Fruit fly (Drosophila melanogaster) whole organism, embryonic: ENCODE measurements around the gene RpS30.

Source experiments
- B-H2 ChIP-seq: fragments of 200-800 bp; sonication (Bioruptor generic); optimal IDR thresholded peaks from 2 replicates; lab custom pipeline; 2018; ENCODE audit warnings: missing biosample characterization, mild to moderate bottlenecking, missing genetic modification characterization
- Bdp1 ChIP-seq: fragments of 200-800 bp; sonication (Bioruptor generic); optimal IDR thresholded peaks from 3 replicates; lab custom pipeline; 2016; ENCODE audit warnings: missing biosample characterization, missing genetic modification characterization
- CG11398 ChIP-seq: fragments of 200-800 bp; sonication (Bioruptor generic); optimal IDR thresholded peaks from 2 replicates; lab custom pipeline; 2016; ENCODE audit warnings: missing biosample characterization, missing genetic modification characterization
- CG11723 ChIP-seq: fragments of 200-800 bp; sonication (Bioruptor generic); optimal IDR thresholded peaks from 2 replicates; lab custom pipeline; 2017; ENCODE audit warnings: missing biosample characterization, mild to moderate bottlenecking, missing genetic modification characterization
- CG13123 ChIP-seq: fragments of 200-800 bp; sonication (Bioruptor generic); optimal IDR thresholded peaks from 2 replicates; lab custom pipeline; 2016; ENCODE audit warnings: missing biosample characterization, missing genetic modification characterization
- CG13894 ChIP-seq: fragments of 200-800 bp; sonication (Bioruptor generic); optimal IDR thresholded peaks from 3 replicates; lab custom pipeline; 2018; ENCODE audit warnings: missing biosample characterization, mild to moderate bottlenecking, missing genetic modification characterization, moderate library complexity
- CG16813 ChIP-seq: fragments of 200-800 bp; sonication (Bioruptor generic); IDR thresholded peaks from 3 replicates; pipeline ENCODE4 v1.3.6; 2022; ENCODE audit warnings: missing biosample characterization, missing genetic modification characterization; ENCODE audit not compliant: partially characterized antibody
- CG32772 ChIP-seq: fragments of 200-800 bp; sonication (Bioruptor generic); IDR thresholded peaks from 2 replicates; pipeline ENCODE4 v1.3.6; 2022; ENCODE audit warnings: missing biosample characterization, missing genetic modification characterization
- CG42726 ChIP-seq: fragments of 200-800 bp; sonication (Bioruptor generic); IDR thresholded peaks from 2 replicates; pipeline ENCODE4 v1.3.6; 2022; ENCODE audit warnings: missing biosample characterization, missing genetic modification characterization; ENCODE audit not compliant: partially characterized antibody
- CG6791 ChIP-seq: fragments of 200-800 bp; sonication (Bioruptor generic); IDR thresholded peaks from 3 replicates; pipeline ENCODE4 v1.3.6; 2022; ENCODE audit warnings: missing biosample characterization, missing genetic modification characterization; ENCODE audit not compliant: partially characterized antibody
- CG7963 ChIP-seq: fragments of 200-800 bp; sonication (Bioruptor generic); IDR thresholded peaks from 3 replicates; pipeline ENCODE4 v1.3.6; 2022; ENCODE audit warnings: missing biosample characterization, missing genetic modification characterization; ENCODE audit not compliant: partially characterized antibody
- D19A ChIP-seq: fragments of 200-800 bp; optimal IDR thresholded peaks from 3 replicates; lab custom pipeline; 2019; ENCODE audit warnings: missing biosample characterization, mild to moderate bottlenecking, missing genetic modification characterization, moderate library complexity
- Doc2 ChIP-seq: fragments of 200-800 bp; sonication (Bioruptor generic); IDR thresholded peaks from 2 replicates; pipeline ENCODE4 v1.3.6; 2022; ENCODE audit warnings: missing biosample characterization, missing genetic modification characterization
- Opbp ChIP-seq: fragments of 200-800 bp; sonication (Bioruptor generic); IDR thresholded peaks from 3 replicates; pipeline ENCODE4 v1.3.6; 2022; ENCODE audit warnings: missing biosample characterization, missing genetic modification characterization; ENCODE audit not compliant: partially characterized antibody
- Optix ChIP-seq: fragments of 200-800 bp; sonication (Bioruptor generic); IDR thresholded peaks from 3 replicates; pipeline ENCODE4 v1.3.6; 2022; ENCODE audit warnings: missing biosample characterization, missing genetic modification characterization
- Scr ChIP-seq: fragments of 200-800 bp; sonication (Bioruptor generic); IDR thresholded peaks from 2 replicates; pipeline ENCODE4 v1.3.6; 2022; ENCODE audit warnings: missing biosample characterization, missing genetic modification characterization; ENCODE audit not compliant: partially characterized antibody
- Trl ChIP-seq, 3 experiments: fragments of >200 bp in 2 of 3; fragments of 200-800 bp in 1 of 3; sonication (Bioruptor generic) in 1 of 3; optimal IDR thresholded peaks; 2 replicates in 1 of 3; 3 replicates in 2 of 3; lab custom pipeline; 2016 to 2017; ENCODE audit warnings: missing biosample characterization in 1 of 3, missing genetic modification characterization in 1 of 3
- ab ChIP-seq: fragments of 200-800 bp; sonication (Bioruptor generic); optimal IDR thresholded peaks from 2 replicates; lab custom pipeline; 2016; ENCODE audit warnings: missing biosample characterization, missing genetic modification characterization
- abd-A ChIP-seq: fragments of 200-800 bp; sonication (Bioruptor generic); optimal IDR thresholded peaks from 3 replicates; lab custom pipeline; 2019; ENCODE audit warnings: missing biosample characterization, mild to moderate bottlenecking, missing genetic modification characterization, moderate library complexity
- amos ChIP-seq: fragments of 200-800 bp; sonication (Bioruptor generic); IDR thresholded peaks from 2 replicates; pipeline ENCODE4 v1.3.6; 2022; ENCODE audit warnings: missing biosample characterization, missing genetic modification characterization; ENCODE audit not compliant: partially characterized antibody
- bbx ChIP-seq: fragments of 200-800 bp; sonication (Bioruptor generic); IDR thresholded peaks from 2 replicates; pipeline ENCODE4 v1.3.6; 2022; ENCODE audit warnings: missing biosample characterization, missing genetic modification characterization; ENCODE audit not compliant: partially characterized antibody
- bigmax ChIP-seq: fragments of 200-800 bp; sonication (Bioruptor generic); optimal IDR thresholded peaks from 2 replicates; lab custom pipeline; 2018; ENCODE audit warnings: missing biosample characterization, mild to moderate bottlenecking, missing genetic modification characterization
- ewg ChIP-seq: fragments of 200-800 bp; sonication (Bioruptor generic); optimal IDR thresholded peaks from 3 replicates; lab custom pipeline; 2017; ENCODE audit warnings: mild to moderate bottlenecking, missing biosample characterization, missing genetic modification reagents, missing genetic modification characterization
- insv ChIP-seq, 2 experiments: fragments of 200-800 bp; sonication (Bioruptor generic); optimal IDR thresholded peaks; 3 replicates each; lab custom pipeline; 2016 to 2018; ENCODE audit warnings: missing biosample characterization in 2 of 2, missing genetic modification characterization in 2 of 2
- lbe ChIP-seq: fragments of 200-800 bp; sonication (Bioruptor generic); optimal IDR thresholded peaks from 2 replicates; lab custom pipeline; 2016; ENCODE audit warnings: missing biosample characterization, mild to moderate bottlenecking, missing genetic modification characterization
- prd ChIP-seq, 3 experiments: fragments of >200 bp in 2 of 3; fragments of 200-800 bp in 1 of 3; sonication (Bioruptor generic) in 1 of 3; optimal IDR thresholded peaks in 2 of 3; IDR thresholded peaks in 1 of 3; 2 replicates in 2 of 3; 3 replicates in 1 of 3; pipeline versions ENCODE4 v1.3.6 to Lab custom; 2017 to 2022; ENCODE audit warnings: missing biosample characterization in 1 of 3, missing genetic modification characterization in 1 of 3
- sens-2 ChIP-seq: fragments of 200-800 bp; sonication (Bioruptor generic); IDR thresholded peaks from 2 replicates; pipeline ENCODE4 v1.3.6; 2022; ENCODE audit warnings: missing biosample characterization, missing genetic modification characterization
- sisA ChIP-seq: fragments of 200-800 bp; sonication (Bioruptor generic); IDR thresholded peaks from 2 replicates; pipeline ENCODE4 v1.3.6; 2022; ENCODE audit warnings: missing biosample characterization, missing genetic modification characterization
- slbo ChIP-seq: fragments of 200-800 bp; sonication (Bioruptor generic); IDR thresholded peaks from 2 replicates; pipeline ENCODE4 v1.3.6; 2022; ENCODE audit warnings: missing biosample characterization, missing genetic modification characterization
- tin ChIP-seq: fragments of 200-800 bp; sonication (Bioruptor generic); optimal IDR thresholded peaks from 3 replicates; lab custom pipeline; 2016; ENCODE audit warnings: missing biosample characterization, missing genetic modification characterization
- wek ChIP-seq: fragments of 200-800 bp; sonication (Bioruptor generic); optimal IDR thresholded peaks from 3 replicates; lab custom pipeline; 2018; ENCODE audit warnings: missing biosample characterization, mild to moderate bottlenecking, missing genetic modification characterization, moderate library complexity

Gene RpS30

dm6 chr3R:20866204-20866603, 15.9 kb downstream of the RpS30 start, which contains the start of gene KaiR1D (continued):
- TF ChIP-seq bigmax (no peak), D19A (no peak), ab (GFP tag; lab: Kevin White, UChicago) (no peak), sisA (no peak), Optix (no peak), CG32772 (GFP tag; lab: Robert Waterston, UW) (no peak)
- TF ChIP-seq, all 482 proteins: peak for 8

DNA sequence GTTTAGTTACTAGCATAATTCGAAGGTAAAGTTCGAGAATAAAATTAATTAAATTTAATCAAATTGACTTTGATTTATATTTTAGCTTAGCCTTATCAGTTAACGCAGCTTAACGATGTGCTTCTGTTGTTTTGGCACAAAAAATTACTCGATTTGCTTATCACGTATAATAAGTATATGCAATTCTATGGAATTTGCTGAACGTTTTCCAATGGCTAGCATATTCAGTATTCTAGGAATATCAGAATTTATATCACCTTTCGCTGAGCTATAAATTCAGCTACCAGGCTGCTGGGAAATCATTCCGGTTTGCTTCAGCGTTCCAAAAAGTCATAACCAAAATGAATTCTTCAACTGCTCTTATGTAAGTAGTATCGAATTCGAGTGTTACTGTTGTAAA, 20.4 kb downstream of the RpS30 start, which contains the start of gene TotA:
TotA (plus strand) TSS at position 301 of the 400 bp plus-strand sequence.
- no peak for TF ChIP-seq B-H2
- TF ChIP-seq, all 482 proteins: peak for 0

dm6 chr3R:20872688-20873087, 22.4 kb downstream of the RpS30 start, which contains the start of gene TotC:
TSS of gene TotC (plus strand) at chr3R:20872988.
- TF ChIP-seq Doc2 (GFP tag; lab: Robert Waterston, UW): no peak

DNA sequence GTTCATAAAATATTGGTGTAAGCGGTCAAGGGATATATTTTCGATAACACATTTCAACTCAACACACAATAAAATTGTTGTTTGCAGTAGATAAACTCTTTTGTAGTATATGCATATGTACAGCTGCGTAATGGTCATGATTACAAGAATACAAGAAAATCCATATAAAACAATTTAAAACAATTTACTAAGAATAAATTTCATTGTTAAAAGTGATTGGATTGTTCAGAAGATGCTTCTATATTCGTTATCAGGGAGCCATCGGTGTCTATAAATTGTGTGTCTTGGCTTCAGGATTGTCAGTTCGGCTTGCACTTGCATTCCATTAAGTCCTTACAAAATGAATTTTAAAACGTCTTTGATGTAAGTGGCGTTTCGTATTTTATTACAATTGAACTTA, 23.3 kb downstream of the RpS30 start, which contains the start of gene TotB:
TotB (plus strand) TSS at position 301 of the 400 bp plus-strand sequence.
- TF ChIP-seq CG13123 (GFP tag; lab: Kevin White, UChicago): no peak

- TF ChIP-seq abd-A (tag; lab: Kevin White, UChicago): peak; percentile 52
- TF ChIP-seq CG11398: no peak
- peak; percentile 53 for TF ChIP-seq CG13894 (tag; lab: Kevin White, UChicago)
Observed at dm6 chr3R:20876680-20877079, 26.4 kb downstream of the RpS30 start.

- TF ChIP-seq lbe (GFP tag; lab: Kevin White, UChicago) (no peak), wek (no peak), insv (GFP tag; optimal IDR thresholded peaks at IDR 0.05; lab: Kevin White, UChicago) (no peak), prd (optimal IDR thresholded peaks at IDR 0.05; lab: Kevin White, UChicago) (no peak), prd (GFP tag; IDR thresholded peaks at IDR 0.05; lab: Robert Waterston, UW) (no peak), CG16813 (GFP tag; lab: Robert Waterston, UW) (no peak)
- TF ChIP-seq, all 482 proteins: peak for 0
Observed at dm6 chr3R:20877436-20877835, 27.1 kb downstream of the RpS30 start, which contains the start of gene TotZ. TSS of gene TotZ (plus strand) at chr3R:20877736.

- TF ChIP-seq bbx (GFP tag; lab: Robert Waterston, UW) (peak; percentile 66), Scr (GFP tag; lab: Robert Waterston, UW) (0 out of 2 replicates have a peak, but pooled peaks have one; percentile 53), Trl (optimal IDR thresholded peaks at IDR 0.05; lab: Kevin White, UChicago) (peak in 1 of 2 experiments; percentile 15), Trl (GFP tag; optimal IDR thresholded peaks at IDR 0.05; lab: Kevin White, UChicago) (no peak), Bdp1 (peak; percentile 97), CG6791 (peak; percentile 75; the same call in 2 of the 3 replicates), ewg (GFP tag; lab: Kevin White, UChicago) (peak; percentile 67), sens-2 (GFP tag; lab: Robert Waterston, UW) (no peak), CG42726 (GFP tag; lab: Robert Waterston, UW) (peak; percentile 21; the same call in 1 of the 2 replicates), Opbp (GFP tag; lab: Robert Waterston, UW) (peak; percentile 47; the same call in 1 of the 3 replicates), amos (GFP tag; lab: Robert Waterston, UW) (peak; percentile 60; the same call in 1 of the 2 replicates), slbo (GFP tag; lab: Robert Waterston, UW) (no peak), CG7963 (GFP tag; lab: Robert Waterston, UW) (0 out of 3 replicates have a peak, but pooled peaks have one; percentile 7), tin (no peak), CG11723 (no peak)
Observed at dm6 chr3R:20890505-20890904, 40.2 kb downstream of the RpS30 start.
